Worm (Caenorhabditis elegans) whole organism, dauer: ENCODE data around the gene ZK354.2.

Experiments
- unc-62 ChIP-seq: sonication (generic microtip); optimal IDR thresholded peaks from 2 replicates; lab custom pipeline; 2017; ENCODE audit warnings: missing biosample characterization, missing genetic modification reagents, missing genetic modification characterization

Gene ZK354.2

DNA sequence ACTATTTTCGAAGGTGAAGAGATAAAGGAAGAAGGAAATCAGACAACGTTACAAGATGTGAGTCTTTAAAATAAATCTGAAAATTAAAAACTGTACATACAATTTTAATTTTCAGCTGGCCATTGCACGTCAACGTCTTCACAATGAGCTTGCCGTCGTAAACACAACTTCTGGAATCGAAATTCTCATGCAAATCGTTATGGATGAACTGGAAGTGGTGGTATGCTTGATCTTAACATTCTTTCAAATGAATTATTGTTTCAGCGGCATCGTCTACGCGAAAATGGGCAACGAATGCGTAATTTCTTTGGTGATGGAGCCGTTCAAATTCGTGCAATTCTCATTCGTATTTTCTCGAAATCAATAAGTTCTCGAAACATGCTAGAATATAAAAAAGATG lies 41.4 kb downstream of the ZK354.2 start:
- no peak for TF ChIP-seq unc-62 (GFP tag; lab: Kevin White, UChicago)

- TF ChIP-seq unc-62 (GFP tag; lab: Kevin White, UChicago), result no peak
Measured at ce11 chrIV:5360533-5360932, 47.3 kb downstream of the ZK354.2 start, which contains the start of gene F41H10.5. F41H10.5 (plus strand) TSS chrIV:5360907.

- TF ChIP-seq unc-62 (GFP tag; lab: Kevin White, UChicago), result no peak
Measured at ce11 chrIV:5364135-5364609, 51.0 kb downstream of the ZK354.2 start, which contains the start of the genes hda-6 and F41H10.4. hda-6 (minus strand) TSS chrIV:5364306. F41H10.4 (plus strand) TSS chrIV:5364559.
